Worm (Caenorhabditis elegans): ENCODE measurements around the gene C15C8.8.

C15C8.8 gene

DNA sequence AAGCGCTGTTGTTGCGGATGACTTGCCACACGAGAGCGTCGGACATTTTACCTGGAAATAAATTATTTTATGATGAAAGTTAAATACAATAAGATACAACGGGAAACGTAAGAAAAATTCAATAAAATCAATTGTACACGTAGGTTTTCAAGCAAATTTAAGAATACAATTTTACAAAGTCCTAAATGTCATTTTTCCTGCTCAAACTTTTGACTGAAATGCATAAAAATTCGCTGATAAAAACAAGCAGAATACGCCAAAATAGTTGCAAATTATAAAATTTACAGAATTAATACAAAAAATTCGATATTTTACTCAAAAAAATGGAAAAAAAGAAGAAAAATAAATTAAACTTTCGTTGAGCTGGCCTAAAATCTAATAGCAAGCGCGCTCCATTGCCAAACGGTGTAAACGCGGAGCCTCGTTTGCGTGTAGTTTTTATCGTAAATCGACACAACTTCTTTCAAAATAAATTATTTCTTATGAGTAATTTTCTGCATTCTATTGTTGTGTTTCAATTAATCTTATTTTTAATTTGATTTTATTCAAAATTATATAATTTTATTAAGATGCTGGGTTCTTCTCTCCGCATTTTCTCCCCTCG is 24.1 kb downstream of the C15C8.8 start, which contains the start of the genes rpl-28 and mrpl-49 (continued):
- TF ChIP-seq lsl-1 (GFP tag; optimal IDR thresholded peaks at IDR 0.05) = peak; percentile 56
- TF ChIP-seq Y53G8AR.9 (GFP tag; conservative IDR thresholded peaks at IDR 0.05) = peak; percentile 48; the same call in 1 of the 2 replicates
- TF ChIP-seq nhr-90 (tag; optimal IDR thresholded peaks at IDR 0.05) = no peak
- TF ChIP-seq akir-1 (GFP tag; optimal IDR thresholded peaks at IDR 0.05) = no peak
- peak; percentile 58 for TF ChIP-seq tbp1 (GFP tag; optimal IDR thresholded peaks at IDR 0.05)
- TF ChIP-seq snpc-4 (GFP tag; optimal IDR thresholded peaks at IDR 0.05) = no peak
- peak in 3 of 4 experiments; percentile 28 to 81 (median 32) for TF ChIP-seq snpc-4 (tag; optimal IDR thresholded peaks at IDR 0.05)
- TF ChIP-seq hmg-20 (GFP tag; IDR thresholded peaks at IDR 0.05) = no peak
- TF ChIP-seq ZK185.1 (tag; optimal IDR thresholded peaks at IDR 0.05; ENCODE audit: poor library complexity, severe bottlenecking) = peak; percentile 44
- TF ChIP-seq ceh-91 (GFP tag; IDR thresholded peaks at IDR 0.05) = peak; percentile 64; the same call in 1 of the 2 replicates
- TF ChIP-seq Y95B8A.8 (GFP tag; IDR thresholded peaks at IDR 0.05) = no peak
- TF ChIP-seq F33H1.4 (GFP tag; IDR thresholded peaks at IDR 0.05) = peak; percentile 46; the same call in 1 of the 2 replicates
- peak; percentile 91 for TF ChIP-seq F23B12.7 (tag; optimal IDR thresholded peaks at IDR 0.05; ENCODE audit: insufficient read depth)
- TF ChIP-seq Y56A3A.18 (GFP tag; IDR thresholded peaks at IDR 0.05) = no peak
- TF ChIP-seq lin-40 (tag; optimal IDR thresholded peaks at IDR 0.05) = peak; percentile 57
- TF ChIP-seq bed-1 (GFP tag; IDR thresholded peaks at IDR 0.05) = no peak
- peak; percentile 95 for TF ChIP-seq attf-5 (GFP tag; optimal IDR thresholded peaks at IDR 0.05)
- TF ChIP-seq hmg-1.2 (GFP tag; IDR thresholded peaks at IDR 0.05) = peak; percentile 52
- TF ChIP-seq ceh-27 (GFP tag; optimal IDR thresholded peaks at IDR 0.05) = peak; percentile 34
- TF ChIP-seq B0019.2 (GFP tag; conservative IDR thresholded peaks at IDR 0.05) = 0 out of 2 replicates have a peak, but pooled peaks have one; percentile 25
- TF ChIP-seq cebp-1 (GFP tag; IDR thresholded peaks at IDR 0.05) = no peak
- TF ChIP-seq cebp-1 (tag; optimal IDR thresholded peaks at IDR 0.05) = peak; percentile 68
- TF ChIP-seq lin-54 (GFP tag; optimal IDR thresholded peaks at IDR 0.05) = peak; percentile 71
- TF ChIP-seq ceh-79 (tag; optimal IDR thresholded peaks at IDR 0.05) = no peak
- peak; percentile 96 for TF ChIP-seq mcd-1 (GFP tag; IDR thresholded peaks at IDR 0.05)
- TF ChIP-seq K12H6.12 (tag; optimal IDR thresholded peaks at IDR 0.05) = peak; percentile 5

DNA sequence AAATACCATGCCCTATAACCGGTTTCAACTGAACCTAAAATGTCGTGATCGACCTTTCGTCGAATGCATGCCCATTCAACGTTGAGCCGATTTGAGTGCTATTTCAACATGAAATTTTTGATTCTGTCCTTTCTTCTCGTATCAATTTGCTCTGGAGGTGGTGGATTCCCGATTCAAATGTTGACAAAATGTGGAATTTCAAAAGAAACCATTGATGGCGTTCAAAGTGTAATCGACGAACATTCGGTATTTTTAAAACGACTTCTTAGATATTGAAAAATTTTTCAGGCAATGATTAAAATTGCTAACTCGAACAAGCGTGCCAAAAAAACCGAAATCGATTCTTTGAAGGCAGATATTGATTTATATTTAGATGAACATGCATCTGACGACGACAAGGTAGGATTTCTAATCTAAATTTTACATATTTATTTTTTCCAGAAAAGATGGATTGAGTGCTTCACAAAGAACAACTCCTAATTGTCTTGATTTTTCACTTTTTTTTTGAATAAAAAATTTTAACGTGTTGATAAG is 25.1 kb downstream of the C15C8.8 start, which contains the start of gene R11D1.13:
Gene R11D1.13, plus strand, starts transcription at position 51 of the 534 bp plus-strand sequence.
- TF ChIP-seq cebp-1 (GFP tag; IDR thresholded peaks at IDR 0.05) = no peak
- no peak for TF ChIP-seq cebp-1 (tag; optimal IDR thresholded peaks at IDR 0.05)
- no peak for TF ChIP-seq C17E4.6 (GFP tag; IDR thresholded peaks at IDR 0.05)
- no peak for TF ChIP-seq die-1 (tag; optimal IDR thresholded peaks at IDR 0.05)
- 0 out of 2 replicates have a peak, but pooled peaks have one; percentile 29 for TF ChIP-seq nfyb-1 (GFP tag; IDR thresholded peaks at IDR 0.05)
- no peak for TF ChIP-seq C06A6.2 (GFP tag; conservative IDR thresholded peaks at IDR 0.05)
- no peak for TF ChIP-seq F52B5.7 (tag; optimal IDR thresholded peaks at IDR 0.05)
- no peak for TF ChIP-seq snpc-1.3 (tag; optimal IDR thresholded peaks at IDR 0.05; ENCODE audit: insufficient read depth)
- TF ChIP-seq B0336.3 (GFP tag; IDR thresholded peaks at IDR 0.05) = peak; percentile 51
- TF ChIP-seq ekl-4 (GFP tag; IDR thresholded peaks at IDR 0.05) = 0 out of 2 replicates have a peak, but pooled peaks have one; percentile 34
- peak in 1 of 3 experiments; percentile 5 for TF ChIP-seq lin-35 (GFP tag; optimal IDR thresholded peaks at IDR 0.05)
- TF ChIP-seq madf-6 (GFP tag; IDR thresholded peaks at IDR 0.05) = peak; percentile 54; the same call in 1 of the 2 replicates
- TF ChIP-seq lin-54 (GFP tag; optimal IDR thresholded peaks at IDR 0.05) = peak; percentile 9
- TF ChIP-seq F55B11.4 (tag; optimal IDR thresholded peaks at IDR 0.05; ENCODE audit: borderline replicate concordance, insufficient read depth) = no peak

Data from whole organism, young adult.